Fruit fly (Drosophila melanogaster) whole organism, wandering third instar larva: ENCODE measurements around the gene CG43145.

Source experiments
- Dfd ChIP-seq: fragments of >200 bp; optimal IDR thresholded peaks from 2 replicates; lab custom pipeline; 2017; ENCODE audit warnings: missing biosample characterization, missing genetic modification characterization
- Dif ChIP-seq: fragments of 200-275, 200-300 bp; sonication (Bioruptor generic); optimal IDR thresholded peaks from 2 replicates; lab custom pipeline; 2018; ENCODE audit warnings: missing biosample characterization, missing genetic modification characterization; ENCODE audit not compliant: partially characterized antibody
- HLH106 ChIP-seq: fragments of 200-800 bp; optimal IDR thresholded peaks from 3 replicates; lab custom pipeline; 2019; ENCODE audit warnings: missing biosample characterization, mild to moderate bottlenecking, missing genetic modification characterization, moderate library complexity
- dl ChIP-seq, 2 experiments: fragments of 175-275, 200-275 bp in 1 of 2; fragments of 200-275 bp in 1 of 2; sonication (Bioruptor generic); optimal IDR thresholded peaks; lab custom pipeline; 2018; ENCODE audit warnings: mild to moderate bottlenecking in 2 of 2, missing biosample characterization in 2 of 2, missing genetic modification characterization in 2 of 2, moderate library complexity in 2 of 2; ENCODE audit not compliant: partially characterized antibody in 2 of 2, insufficient read depth in 1 of 2
- pan ChIP-seq: fragments of >200 bp; optimal IDR thresholded peaks from 2 replicates; lab custom pipeline; 2017
- psq ChIP-seq: fragments of 200-800 bp; sonication (Bioruptor generic); optimal IDR thresholded peaks from 3 replicates; lab custom pipeline; 2017; ENCODE audit warnings: missing biosample characterization, mild to moderate bottlenecking, missing genetic modification characterization, moderate library complexity

- TF ChIP-seq Dfd (GFP tag; lab: Kevin White, UChicago) (no peak), psq (GFP tag; lab: Kevin White, UChicago) (no peak), Dif (GFP tag; lab: Kevin White, UChicago) (no peak), HLH106 (tag; lab: Kevin White, UChicago) (no peak), pan (lab: Kevin White, UChicago) (no peak), dl (GFP tag; optimal IDR thresholded peaks at IDR 0.05; lab: Kevin White, UChicago; ENCODE audit: insufficient read depth in 1 of 2, partially characterized antibody in 2 of 2) (no peak)
Observed at dm6 chr2L:3656667-3657066, 45.0 kb upstream of the CG43145 start, which contains the start of gene for.
